Worm (Caenorhabditis elegans): ENCODE results near the gene zig-6.

- TF ChIP-seq T22C8.4 (GFP tag; IDR thresholded peaks at IDR 0.05): no peak
- no peak for TF ChIP-seq flt-1 (GFP tag; IDR thresholded peaks at IDR 0.05)
- TF ChIP-seq ztf-23 (GFP tag; IDR thresholded peaks at IDR 0.05): no peak
- TF ChIP-seq klf-2 (GFP tag; conservative IDR thresholded peaks at IDR 0.05): no peak
- TF ChIP-seq cog-1 (tag; optimal IDR thresholded peaks at IDR 0.05): no peak
- TF ChIP-seq ref-1 (GFP tag; conservative IDR thresholded peaks at IDR 0.05): no peak
These were observed 29.4 kb upstream of the zig-6 start for ce11 chrX:5218323-5218722.

Measured in whole organism, midembryonic.